Worm (Caenorhabditis elegans) whole organism, L3 larva: ENCODE measurements around the gene F36H12.4.

ENCODE experiments used
- aly-2 ChIP-seq: fragments of 150-350 bp; optimal IDR thresholded peaks from 2 replicates; lab custom pipeline; 2014; ENCODE audit warnings: missing biosample characterization, missing genetic modification characterization
- ceh-16 ChIP-seq: sonication (generic microtip); optimal IDR thresholded peaks from 2 replicates; lab custom pipeline; 2017; ENCODE audit warnings: missing biosample characterization, missing genetic modification characterization
- ceh-82 ChIP-seq: fragments of 150-350 bp; optimal IDR thresholded peaks from 2 replicates; lab custom pipeline; 2014; ENCODE audit warnings: missing biosample characterization, missing genetic modification characterization
- ceh-9 ChIP-seq: sonication (generic microtip); optimal IDR thresholded peaks from 2 replicates; lab custom pipeline; 2018; ENCODE audit warnings: missing biosample characterization, missing genetic modification characterization
- daf-12 ChIP-seq: fragments of 150-350 bp; optimal IDR thresholded peaks from 2 replicates; lab custom pipeline; 2014; ENCODE audit warnings: missing biosample characterization, missing genetic modification reagents, missing genetic modification characterization
- egl-27 ChIP-seq: sonication (generic microtip); optimal IDR thresholded peaks from 4 replicates; lab custom pipeline; 2017; ENCODE audit warnings: missing biosample characterization, missing genetic modification reagents, missing genetic modification characterization
- egl-5 ChIP-seq: fragments of 150-350 bp; optimal IDR thresholded peaks from 2 replicates; lab custom pipeline; 2017; ENCODE audit warnings: missing biosample characterization, missing genetic modification reagents, missing genetic modification characterization, inconsistent platforms
- elt-1 ChIP-seq: fragments of 150-350 bp; optimal IDR thresholded peaks from 2 replicates; lab custom pipeline; 2014; ENCODE audit warnings: missing biosample characterization, missing genetic modification characterization
- elt-2 ChIP-seq: sonication (generic microtip); optimal IDR thresholded peaks from 2 replicates; lab custom pipeline; 2016; ENCODE audit warnings: missing genetic modification reagents, mild to moderate bottlenecking, missing genetic modification characterization, missing compliant biosample characterization
- elt-3 ChIP-seq, 3 experiments: fragments of 150-350 bp in 1 of 3; sonication (generic microtip) in 2 of 3; optimal IDR thresholded peaks; 2 replicates in 2 of 3; 4 replicates in 1 of 3; lab custom pipeline; 2014 to 2017; ENCODE audit warnings: missing biosample characterization in 3 of 3, missing genetic modification characterization in 3 of 3
- fkh-2 ChIP-seq: fragments of 150-350 bp; optimal IDR thresholded peaks from 2 replicates; lab custom pipeline; 2014; ENCODE audit warnings: missing biosample characterization, missing genetic modification reagents, missing genetic modification characterization
- fos-1 ChIP-seq: fragments of 150-350 bp; optimal IDR thresholded peaks from 2 replicates; lab custom pipeline; 2014; ENCODE audit warnings: missing biosample characterization, missing genetic modification characterization
- hmg-11 ChIP-seq: sonication (generic microtip); optimal IDR thresholded peaks from 2 replicates; lab custom pipeline; 2016; ENCODE audit warnings: missing genetic modification characterization, missing compliant biosample characterization
- jun-1 ChIP-seq: fragments of 150-350 bp; optimal IDR thresholded peaks from 2 replicates; lab custom pipeline; 2014; ENCODE audit warnings: missing biosample characterization, missing genetic modification reagents, missing genetic modification characterization
- lin-15B ChIP-seq: fragments of 150-350 bp; optimal IDR thresholded peaks from 2 replicates; lab custom pipeline; 2014; ENCODE audit warnings: missing biosample characterization, missing genetic modification characterization
- lin-39 ChIP-seq: fragments of 150-350 bp; optimal IDR thresholded peaks from 2 replicates; lab custom pipeline; 2018; ENCODE audit warnings: missing biosample characterization, missing genetic modification reagents, missing genetic modification characterization
- lsy-12 ChIP-seq: sonication (generic microtip); optimal IDR thresholded peaks from 2 replicates; lab custom pipeline; 2016; ENCODE audit warnings: mild to moderate bottlenecking, missing genetic modification characterization, missing compliant biosample characterization
- mdl-1 ChIP-seq: fragments of 150-350 bp; optimal IDR thresholded peaks from 2 replicates; lab custom pipeline; 2014; ENCODE audit warnings: missing biosample characterization, missing genetic modification characterization
- mml-1 ChIP-seq: fragments of 150-350 bp; sonication (generic microtip); optimal IDR thresholded peaks from 3 replicates; lab custom pipeline; 2014; ENCODE audit warnings: missing biosample characterization, missing genetic modification characterization
- nfya-1 ChIP-seq: sonication (generic microtip); optimal IDR thresholded peaks from 2 replicates; lab custom pipeline; 2017; ENCODE audit warnings: missing genetic modification characterization, mild to moderate bottlenecking, missing compliant biosample characterization, antibody characterized with exemption, moderate library complexity; ENCODE audit not compliant: insufficient read depth
- nhr-12 ChIP-seq: fragments of 150-350 bp; optimal IDR thresholded peaks from 2 replicates; lab custom pipeline; 2014; ENCODE audit warnings: missing biosample characterization, missing genetic modification characterization
- nhr-23 ChIP-seq: fragments of 150-350 bp; optimal IDR thresholded peaks from 2 replicates; lab custom pipeline; 2014; ENCODE audit warnings: missing biosample characterization, missing genetic modification reagents, missing genetic modification characterization
- nhr-237 ChIP-seq: fragments of 150-350 bp; optimal IDR thresholded peaks from 2 replicates; lab custom pipeline; 2014; ENCODE audit warnings: missing biosample characterization, missing genetic modification characterization
- nhr-25 ChIP-seq: sonication (generic microtip); optimal IDR thresholded peaks from 2 replicates; lab custom pipeline; 2017; ENCODE audit warnings: missing biosample characterization, missing genetic modification characterization
- nhr-43 ChIP-seq: sonication (generic microtip); optimal IDR thresholded peaks from 2 replicates; lab custom pipeline; 2016; ENCODE audit warnings: mild to moderate bottlenecking, missing genetic modification characterization, missing compliant biosample characterization; ENCODE audit not compliant: poor library complexity, severe bottlenecking
- nhr-76 ChIP-seq: fragments of 150-350 bp; sonication (generic microtip); optimal IDR thresholded peaks from 5 replicates; lab custom pipeline; 2014; ENCODE audit warnings: missing biosample characterization, missing genetic modification characterization
- nhr-77 ChIP-seq: fragments of 150-350 bp; optimal IDR thresholded peaks from 2 replicates; lab custom pipeline; 2014; ENCODE audit warnings: missing biosample characterization, missing genetic modification characterization
- pqm-1 ChIP-seq: fragments of 150-350 bp; optimal IDR thresholded peaks from 2 replicates; lab custom pipeline; 2017; ENCODE audit warnings: missing biosample characterization, missing genetic modification characterization, inconsistent platforms
- sea-2 ChIP-seq: fragments of 150-350 bp; sonication (generic microtip); optimal IDR thresholded peaks from 4 replicates; lab custom pipeline; 2014; ENCODE audit warnings: missing biosample characterization, missing genetic modification reagents, missing genetic modification characterization
- skn-1 ChIP-seq: fragments of 150-350 bp; optimal IDR thresholded peaks from 2 replicates; lab custom pipeline; 2014; ENCODE audit warnings: missing biosample characterization, missing genetic modification characterization
- snpc-4 ChIP-seq: fragments of 150-350 bp; optimal IDR thresholded peaks from 2 replicates; lab custom pipeline; 2014; ENCODE audit warnings: missing biosample characterization, missing genetic modification characterization
- unc-39 ChIP-seq: sonication (generic microtip); optimal IDR thresholded peaks from 4 replicates; lab custom pipeline; 2017; ENCODE audit warnings: missing biosample characterization, missing genetic modification characterization
- unc-62 ChIP-seq: fragments of 150-350 bp; sonication (generic microtip); optimal IDR thresholded peaks from 4 replicates; lab custom pipeline; 2014; ENCODE audit warnings: missing biosample characterization, missing genetic modification reagents, missing genetic modification characterization
- zag-1 ChIP-seq: fragments of 150-350 bp; optimal IDR thresholded peaks from 2 replicates; lab custom pipeline; 2014; ENCODE audit warnings: missing biosample characterization, missing genetic modification characterization
- ztf-11 ChIP-seq: fragments of 150-350 bp; optimal IDR thresholded peaks from 2 replicates; lab custom pipeline; 2014; ENCODE audit warnings: missing biosample characterization, missing genetic modification characterization
- ztf-4 ChIP-seq: fragments of 150-350 bp; optimal IDR thresholded peaks from 2 replicates; lab custom pipeline; 2014; ENCODE audit warnings: missing biosample characterization, missing genetic modification characterization

Gene F36H12.4

ce11 chrIV:5272518-5272917 is 3.6 kb downstream of the F36H12.4 start, which contains the start of gene F36H12.3:
TSS of gene F36H12.3 (plus strand) at chrIV:5272818.
- TF ChIP-seq ceh-82 = no peak
- TF ChIP-seq elt-3 (tag; optimal IDR thresholded peaks at IDR 0.05; lab: Kevin White, UChicago) = no peak
- TF ChIP-seq nhr-77 = no peak
- TF ChIP-seq elt-2 (tag; lab: Kevin White, UChicago) = no peak
- no peak for TF ChIP-seq unc-39 (tag; lab: Kevin White, UChicago)

ce11 chrIV:5273385-5273784 is 4.5 kb downstream of the F36H12.4 start:
- no peak for TF ChIP-seq nhr-25 (tag; lab: Kevin White, UChicago)
- no peak for TF ChIP-seq egl-5 (tag; lab: Kevin White, UChicago)
- TF ChIP-seq mdl-1 (tag; lab: Kevin White, UChicago) = no peak
- no peak for TF ChIP-seq unc-62 (GFP tag; lab: Kevin White, UChicago)
- no peak for TF ChIP-seq zag-1 (tag; lab: Kevin White, UChicago)
- no peak for TF ChIP-seq lin-15B (tag; lab: Kevin White, UChicago)
- no peak for TF ChIP-seq egl-27 (tag; lab: Kevin White, UChicago)
- TF ChIP-seq nhr-76 (tag; lab: Kevin White, UChicago) = no peak
- TF ChIP-seq sea-2 (GFP tag; lab: Kevin White, UChicago) = no peak
- TF ChIP-seq skn-1 (tag; lab: Kevin White, UChicago) = no peak
- no peak for TF ChIP-seq snpc-4
- no peak for TF ChIP-seq unc-39 (tag; lab: Kevin White, UChicago)
- TF ChIP-seq pqm-1 = no peak
- no peak for TF ChIP-seq nfya-1 (tag; lab: Kevin White, UChicago)
- TF ChIP-seq ztf-4 (tag; lab: Kevin White, UChicago) = no peak
- TF ChIP-seq nhr-237 (tag; lab: Kevin White, UChicago) = no peak
- TF ChIP-seq nhr-23 = no peak
- TF ChIP-seq daf-12 (tag; lab: Kevin White, UChicago) = no peak
- TF ChIP-seq fkh-2 (tag; lab: Kevin White, UChicago) = no peak

- TF ChIP-seq snpc-4 (no peak), egl-27 (tag; lab: Kevin White, UChicago) (no peak), unc-62 (GFP tag; lab: Kevin White, UChicago) (no peak), ceh-82 (no peak), ceh-16 (tag; lab: Kevin White, UChicago) (no peak), aly-2 (tag; lab: Kevin White, UChicago) (no peak)
- TF ChIP-seq, all 47 proteins: peak for 0
Observed at ce11 chrIV:5274123-5274581, 5.2 kb downstream of the F36H12.4 start, which contains the start of gene slfl-4. TSS of gene slfl-4 (plus strand) at chrIV:5274531.

ce11 chrIV:5277752-5278151 is 8.8 kb downstream of the F36H12.4 start, which contains the start of gene F36H12.17:
TSS of gene F36H12.17 (minus strand) at chrIV:5277852.
- no peak for TF ChIP-seq mml-1

ce11 chrIV:5281457-5281856 is 12.6 kb downstream of the F36H12.4 start:
- no peak for TF ChIP-seq nhr-43
- no peak for TF ChIP-seq skn-1 (tag; lab: Kevin White, UChicago)
- TF ChIP-seq lsy-12 (tag; lab: Kevin White, UChicago) = no peak

ce11 chrIV:5287190-5287589 is 18.3 kb downstream of the F36H12.4 start:
- TF ChIP-seq hmg-11 (tag; lab: Kevin White, UChicago) (no peak), aly-2 (tag; lab: Kevin White, UChicago) (no peak), lsy-12 (tag; lab: Kevin White, UChicago) (no peak), ztf-11 (tag; lab: Kevin White, UChicago) (no peak), elt-1 (tag; lab: Kevin White, UChicago) (no peak), fos-1 (tag; lab: Kevin White, UChicago) (no peak), ceh-9 (tag; lab: Kevin White, UChicago) (no peak), nhr-43 (no peak), snpc-4 (no peak), lin-39 (tag; lab: Kevin White, UChicago) (no peak), nhr-12 (tag; lab: Kevin White, UChicago) (no peak), jun-1 (tag; lab: Kevin White, UChicago) (no peak)
- TF ChIP-seq, all 47 proteins: peak for 0
